Worm (Caenorhabditis elegans) whole organism, early embryonic: ENCODE data around the gene F47B8.14.

Experiments
- B0310.2 ChIP-seq: sonication (generic microtip); optimal IDR thresholded peaks from 2 replicates; lab custom pipeline; 2016; ENCODE audit warnings: mild to moderate bottlenecking, missing genetic modification characterization, missing compliant biosample characterization
- F13C5.2 ChIP-seq: sonication (generic microtip); optimal IDR thresholded peaks from 2 replicates; lab custom pipeline; 2017; ENCODE audit warnings: mild to moderate bottlenecking, missing genetic modification characterization, inconsistent platforms, missing compliant biosample characterization
- aly-1 ChIP-seq: sonication (generic microtip); optimal IDR thresholded peaks from 2 replicates; lab custom pipeline; 2016; ENCODE audit warnings: missing genetic modification characterization, missing compliant biosample characterization
- ama-1 ChIP-seq: fragments of 150-350 bp; optimal IDR thresholded peaks from 2 replicates; lab custom pipeline; 2014
- ceh-13 ChIP-seq: fragments of 200-800 bp; sonication (Bioruptor generic); optimal IDR thresholded peaks from 2 replicates; lab custom pipeline; 2018; ENCODE audit warnings: mild to moderate bottlenecking, missing genetic modification characterization, missing compliant biosample characterization
- ceh-36 ChIP-seq: sonication (generic microtip); optimal IDR thresholded peaks from 2 replicates; lab custom pipeline; 2016; ENCODE audit warnings: missing genetic modification characterization, inconsistent platforms, missing compliant biosample characterization
- ets-7 ChIP-seq: sonication (generic microtip); optimal IDR thresholded peaks from 2 replicates; lab custom pipeline; 2016; ENCODE audit warnings: missing genotype, missing genetic modification characterization, missing compliant biosample characterization
- flt-1 ChIP-seq: fragments of 200-800 bp; sonication (Bioruptor generic); IDR thresholded peaks from 2 replicates; pipeline ENCODE4 v1.3.6; 2022; ENCODE audit warnings: missing genetic modification characterization, missing compliant biosample characterization
- hmbx-1 ChIP-seq: sonication (generic microtip); optimal IDR thresholded peaks from 2 replicates; lab custom pipeline; 2016; ENCODE audit warnings: mild to moderate bottlenecking, missing genetic modification characterization, missing compliant biosample characterization
- hmg-4 ChIP-seq: fragments of 200-800 bp; sonication (Bioruptor generic); optimal IDR thresholded peaks from 2 replicates; lab custom pipeline; 2018; ENCODE audit warnings: mild to moderate bottlenecking, missing genetic modification characterization, missing compliant biosample characterization
- hnd-1 ChIP-seq: sonication (generic microtip); optimal IDR thresholded peaks from 2 replicates; lab custom pipeline; 2016; ENCODE audit warnings: missing genetic modification characterization, missing compliant biosample characterization
- pes-1 ChIP-seq: fragments of 200-800 bp; sonication (Bioruptor generic); IDR thresholded peaks from 2 replicates; pipeline ENCODE4 v1.3.6; 2022; ENCODE audit warnings: missing genetic modification reagents, missing genetic modification characterization, missing compliant biosample characterization
- scrt-1 ChIP-seq: fragments of 200-800 bp; sonication (Bioruptor generic); IDR thresholded peaks from 2 replicates; pipeline ENCODE4 v1.3.6; 2022; ENCODE audit warnings: missing genetic modification characterization, missing compliant biosample characterization
- sea-1 ChIP-seq: fragments of 200-800 bp; sonication (Bioruptor generic); conservative IDR thresholded peaks from 2 replicates; pipeline ENCODE4 v1.3.6; 2022; ENCODE audit warnings: missing genetic modification characterization, missing compliant biosample characterization
- tbx-11 ChIP-seq: fragments of 200-800 bp; sonication (Bioruptor generic); IDR thresholded peaks from 2 replicates; pipeline ENCODE4 v1.3.6; 2022; ENCODE audit warnings: missing genetic modification characterization, missing compliant biosample characterization
- tbx-37 ChIP-seq: fragments of 200-800 bp; sonication (Bioruptor generic); conservative IDR thresholded peaks from 2 replicates; pipeline ENCODE4 v1.3.6; 2022; ENCODE audit warnings: missing genetic modification reagents, missing genetic modification characterization, missing compliant biosample characterization
- tra-4 ChIP-seq: sonication (generic microtip); optimal IDR thresholded peaks from 2 replicates; lab custom pipeline; 2017; ENCODE audit warnings: missing genetic modification characterization, missing compliant biosample characterization

The F47B8.14 gene

ce11 chrV:14333116-14333515 lies 12.8 kb downstream of the F47B8.14 start, which contains the start of gene srm-4:
TSS of gene srm-4 (plus strand) at chrV:14333416.
- TF ChIP-seq ceh-13 (GFP tag; lab: Kevin White, UChicago) (no peak), aly-1 (no peak), B0310.2 (tag; lab: Kevin White, UChicago) (no peak), ceh-36 (tag; lab: Kevin White, UChicago) (no peak), tbx-11 (GFP tag; lab: Robert Waterston, UW) (no peak), tbx-37 (no peak), hmg-4 (GFP tag; lab: Kevin White, UChicago) (no peak), sea-1 (no peak), hmbx-1 (no peak), hnd-1 (tag; lab: Kevin White, UChicago) (no peak), pes-1 (GFP tag; lab: Robert Waterston, UW) (no peak), ets-7 (no peak), ama-1 (lab: Kevin White, UChicago) (no peak)

- TF ChIP-seq tra-4 (tag; lab: Kevin White, UChicago) (no peak), hnd-1 (tag; lab: Kevin White, UChicago) (no peak), ets-7 (no peak), flt-1 (GFP tag; lab: Robert Waterston, UW) (no peak), ama-1 (lab: Kevin White, UChicago) (no peak), aly-1 (no peak), ceh-13 (GFP tag; lab: Kevin White, UChicago) (no peak), scrt-1 (no peak), hmbx-1 (no peak), sea-1 (no peak), ceh-36 (tag; lab: Kevin White, UChicago) (no peak), B0310.2 (tag; lab: Kevin White, UChicago) (no peak)
Measured at ce11 chrV:14334901-14335300, 14.6 kb downstream of the F47B8.14 start, which contains the start of gene srm-5. TSS of gene srm-5 (plus strand) at chrV:14335201.

DNA sequence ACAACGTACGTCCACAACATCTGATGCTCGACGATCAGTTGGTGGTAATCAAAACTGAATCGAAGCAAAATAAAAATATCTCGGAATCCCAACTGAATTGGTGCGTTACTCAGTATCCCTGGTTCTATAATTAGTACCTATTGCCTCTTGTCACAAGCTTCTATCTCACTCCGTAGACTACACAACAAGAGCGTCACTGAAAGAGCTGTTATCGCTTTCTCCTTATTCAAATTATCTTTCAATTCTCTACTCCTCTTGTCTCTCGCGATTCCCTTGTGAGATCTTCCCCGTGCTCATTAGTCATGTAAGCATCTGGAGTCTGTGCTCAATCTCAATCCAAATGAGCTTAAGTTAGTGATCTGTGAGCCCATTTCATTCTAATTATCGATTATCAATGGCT lies 16.3 kb downstream of the F47B8.14 start, which contains the start of gene srm-6:
Gene srm-6 (plus strand): TSS at position 301 of the 400 bp plus-strand sequence.
- TF ChIP-seq scrt-1, result no peak
- no peak for TF ChIP-seq ceh-36 (tag; lab: Kevin White, UChicago)
- no peak for TF ChIP-seq pes-1 (GFP tag; lab: Robert Waterston, UW)
- TF ChIP-seq tbx-37, result no peak
- no peak for TF ChIP-seq aly-1
- no peak for TF ChIP-seq tra-4 (tag; lab: Kevin White, UChicago)
- TF ChIP-seq sea-1, result no peak
- TF ChIP-seq B0310.2 (tag; lab: Kevin White, UChicago), result no peak
- no peak for TF ChIP-seq ceh-13 (GFP tag; lab: Kevin White, UChicago)
- TF ChIP-seq hmbx-1, result no peak
- no peak for TF ChIP-seq flt-1 (GFP tag; lab: Robert Waterston, UW)
- no peak for TF ChIP-seq F13C5.2
- no peak for TF ChIP-seq ets-7
- no peak for TF ChIP-seq hmg-4 (GFP tag; lab: Kevin White, UChicago)

DNA sequence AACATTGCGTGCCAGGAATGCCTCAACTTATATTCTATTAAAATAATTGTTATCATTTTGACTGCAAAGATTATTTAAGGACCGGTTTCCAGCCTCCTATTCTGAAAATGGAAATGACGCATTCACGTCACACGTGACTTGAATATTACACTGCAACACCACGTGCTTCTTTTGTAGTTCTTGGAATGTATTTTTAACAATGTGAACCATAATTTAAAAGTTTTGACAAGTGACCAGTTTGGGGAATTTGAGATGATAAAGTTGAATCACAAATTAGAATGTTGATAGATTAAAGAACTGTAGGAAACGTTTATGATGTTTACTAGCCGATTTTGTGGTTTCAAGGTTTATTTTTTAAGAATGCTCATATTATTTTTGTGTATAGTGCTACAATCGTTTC lies 21.3 kb downstream of the F47B8.14 start, which contains the start of gene F47B8.10:
Gene F47B8.10 (plus strand): TSS at position 301 of the 400 bp plus-strand sequence.
- TF ChIP-seq ets-7 (no peak), tra-4 (tag; lab: Kevin White, UChicago) (no peak), F13C5.2 (no peak)

- no peak for TF ChIP-seq hmg-4 (GFP tag; lab: Kevin White, UChicago)
- no peak for TF ChIP-seq B0310.2 (tag; lab: Kevin White, UChicago)
- no peak for TF ChIP-seq pes-1 (GFP tag; lab: Robert Waterston, UW)
- peak; percentile 19; the same call in 1 of the 2 replicates for TF ChIP-seq tbx-37
- TF ChIP-seq F13C5.2, result peak; percentile 75
- TF ChIP-seq sea-1, result no peak
- peak; percentile 28 for TF ChIP-seq ets-7
- TF ChIP-seq hnd-1 (tag; lab: Kevin White, UChicago), result no peak
- TF ChIP-seq aly-1, result no peak
- TF ChIP-seq tra-4 (tag; lab: Kevin White, UChicago), result no peak
- TF ChIP-seq ceh-36 (tag; lab: Kevin White, UChicago), result no peak
Measured at ce11 chrV:14347234-14347826, 27.0 kb downstream of the F47B8.14 start, which contains the start of gene cept-2. TSS of gene cept-2 (plus strand) at chrV:14347766.

DNA sequence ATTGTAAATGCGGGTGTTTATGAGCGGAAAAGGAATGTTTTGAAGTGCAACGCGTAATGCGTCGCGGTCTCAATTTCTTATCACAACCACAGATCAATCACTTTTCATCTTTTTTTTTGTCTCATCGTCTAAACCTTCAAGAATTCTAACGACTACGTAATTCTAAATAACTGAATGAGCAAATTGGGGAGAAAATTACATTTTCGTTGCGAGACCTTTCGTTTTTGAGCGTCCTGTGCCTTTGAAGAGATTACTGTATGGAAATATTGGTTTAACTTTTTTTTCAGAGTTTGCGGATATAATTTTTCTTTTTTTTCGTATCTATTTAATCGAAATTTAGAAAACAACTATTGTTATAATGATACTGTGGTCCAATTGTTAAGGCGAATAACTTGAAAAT lies 30.2 kb downstream of the F47B8.14 start:
- TF ChIP-seq ama-1 (lab: Kevin White, UChicago), result no peak
- no peak for TF ChIP-seq tbx-11 (GFP tag; lab: Robert Waterston, UW)
- no peak for TF ChIP-seq pes-1 (GFP tag; lab: Robert Waterston, UW)
- TF ChIP-seq scrt-1, result no peak
- no peak for TF ChIP-seq hmg-4 (GFP tag; lab: Kevin White, UChicago)
- TF ChIP-seq tbx-37, result no peak
- no peak for TF ChIP-seq hmbx-1
- no peak for TF ChIP-seq hnd-1 (tag; lab: Kevin White, UChicago)
- TF ChIP-seq ceh-13 (GFP tag; lab: Kevin White, UChicago), result no peak
- no peak for TF ChIP-seq ceh-36 (tag; lab: Kevin White, UChicago)
- no peak for TF ChIP-seq ets-7
- no peak for TF ChIP-seq flt-1 (GFP tag; lab: Robert Waterston, UW)
- no peak for TF ChIP-seq sea-1
- no peak for TF ChIP-seq F13C5.2
- no peak for TF ChIP-seq B0310.2 (tag; lab: Kevin White, UChicago)
- no peak for TF ChIP-seq aly-1
- TF ChIP-seq tra-4 (tag; lab: Kevin White, UChicago), result no peak

ce11 chrV:14350949-14351348 lies 30.6 kb downstream of the F47B8.14 start:
- TF ChIP-seq tra-4 (tag; lab: Kevin White, UChicago) (no peak), ceh-13 (GFP tag; lab: Kevin White, UChicago) (no peak), F13C5.2 (peak; percentile 7), aly-1 (no peak), scrt-1 (no peak), ceh-36 (tag; lab: Kevin White, UChicago) (no peak), pes-1 (GFP tag; lab: Robert Waterston, UW) (no peak), ama-1 (lab: Kevin White, UChicago) (no peak), sea-1 (0 out of 2 replicates have a peak, but pooled peaks have one; percentile 21), tbx-11 (GFP tag; lab: Robert Waterston, UW) (no peak), flt-1 (GFP tag; lab: Robert Waterston, UW) (no peak), ets-7 (no peak), hmg-4 (GFP tag; lab: Kevin White, UChicago) (peak; percentile 34), hnd-1 (tag; lab: Kevin White, UChicago) (no peak)
